Fruit fly (Drosophila melanogaster): ENCODE measurements around the gene rudhira.

The rudhira gene

DNA sequence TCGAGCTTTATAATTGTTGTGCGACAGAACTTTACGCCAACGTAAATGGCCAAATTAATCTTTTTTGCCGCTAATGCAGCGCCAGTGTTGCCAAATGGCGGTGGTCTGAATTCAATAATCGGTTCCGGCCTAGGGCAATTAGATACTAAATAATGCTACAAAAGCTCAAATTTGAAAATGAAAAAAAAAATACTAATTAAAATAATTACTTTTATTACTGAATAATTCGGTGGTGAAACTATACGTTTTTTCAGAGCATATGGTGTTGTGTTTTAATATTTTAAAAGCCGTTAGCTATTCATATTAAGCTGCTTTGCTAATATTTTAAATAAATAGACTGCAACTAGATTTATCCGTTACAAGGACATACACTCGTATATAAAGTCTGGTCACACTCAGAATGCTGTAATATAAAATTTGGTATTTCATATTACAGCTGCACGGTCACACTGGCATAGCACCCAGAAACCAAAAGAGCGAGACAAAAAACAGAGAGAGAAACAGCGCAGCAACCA, at the start of gene rudhira, which contains the start of gene CG1578 (continued):
- TF ChIP-seq trem (tag; optimal IDR thresholded peaks at IDR 0.05) (peak; percentile 24), onecut (GFP tag; IDR thresholded peaks at IDR 0.05) (peak; percentile 11; the same call in 1 of the 2 replicates), CG9932 (GFP tag; IDR thresholded peaks at IDR 0.05) (no peak), Gsc (GFP tag; IDR thresholded peaks at IDR 0.05) (no peak), CG4730 (GFP tag; IDR thresholded peaks at IDR 0.05) (no peak), CG6765 (GFP tag; optimal IDR thresholded peaks at IDR 0.05) (no peak), CG31441 (GFP tag; IDR thresholded peaks at IDR 0.05) (peak; percentile 33; the same call in 1 of the 2 replicates), Hmr (GFP tag; optimal IDR thresholded peaks at IDR 0.05) (peak; percentile 67), sc (optimal IDR thresholded peaks at IDR 0.05) (no peak), sc (GFP tag; optimal IDR thresholded peaks at IDR 0.05) (no peak), E2f2 (GFP tag; IDR thresholded peaks at IDR 0.05) (peak; percentile 58), Nf-YA (GFP tag; IDR thresholded peaks at IDR 0.05) (no peak), CG15601 (tag; optimal IDR thresholded peaks at IDR 0.05) (peak; percentile 40), Dbx (GFP tag; IDR thresholded peaks at IDR 0.05) (no peak), exex (tag; optimal IDR thresholded peaks at IDR 0.05) (peak; percentile 12), HHEX (GFP tag; optimal IDR thresholded peaks at IDR 0.05) (peak; percentile 8), Rx (GFP tag; IDR thresholded peaks at IDR 0.05) (no peak), Xbp1 (GFP tag; optimal IDR thresholded peaks at IDR 0.05) (peak; percentile 20), Med (GFP tag) (peak; percentile 80), CG14014 (GFP tag; IDR thresholded peaks at IDR 0.05) (no peak), ara (GFP tag; IDR thresholded peaks at IDR 0.05) (no peak), nom (GFP tag; optimal IDR thresholded peaks at IDR 0.05) (no peak), kay (GFP tag; optimal IDR thresholded peaks at IDR 0.05) (no peak), br (optimal IDR thresholded peaks at IDR 0.05) (no peak), luna (GFP tag; optimal IDR thresholded peaks at IDR 0.05) (no peak), Dp (GFP tag; optimal IDR thresholded peaks at IDR 0.05) (peak; percentile 54), CG13287 (GFP tag; IDR thresholded peaks at IDR 0.05; ENCODE audit: partially characterized antibody) (peak; percentile 12; the same call in 1 of the 2 replicates), CG5180 (GFP tag; optimal IDR thresholded peaks at IDR 0.05) (no peak), Optix (GFP tag; IDR thresholded peaks at IDR 0.05) (no peak), CG18599 (GFP tag; optimal IDR thresholded peaks at IDR 0.05) (no peak), prd (optimal IDR thresholded peaks at IDR 0.05) (no peak), prd (GFP tag; IDR thresholded peaks at IDR 0.05) (0 out of 3 replicates have a peak, but pooled peaks have one; percentile 12), fd3F (GFP tag; optimal IDR thresholded peaks at IDR 0.05) (no peak), disco-r (GFP tag; optimal IDR thresholded peaks at IDR 0.05) (no peak), CG2712 (tag; optimal IDR thresholded peaks at IDR 0.05) (no peak), bcd (GFP tag; optimal IDR thresholded peaks at IDR 0.05) (peak; percentile 34), CG8478 (optimal IDR thresholded peaks at IDR 0.05) (no peak), CG33557 (GFP tag; optimal IDR thresholded peaks at IDR 0.05) (no peak), CG1024 (GFP tag; IDR thresholded peaks at IDR 0.05) (no peak), Gug (GFP tag; IDR thresholded peaks at IDR 0.05) (no peak), nmo (GFP tag; optimal IDR thresholded peaks at IDR 0.05) (peak; percentile 47), Lim3 (GFP tag; IDR thresholded peaks at IDR 0.05) (no peak), CG3847 (GFP tag; IDR thresholded peaks at IDR 0.05) (0 out of 2 replicates have a peak, but pooled peaks have one; percentile 31), zfh1 (GFP tag; IDR thresholded peaks at IDR 0.05) (no peak), pho (GFP tag; optimal IDR thresholded peaks at IDR 0.05) (no peak), HLH54F (GFP tag; optimal IDR thresholded peaks at IDR 0.05) (no peak), CG4707 (GFP tag; optimal IDR thresholded peaks at IDR 0.05) (no peak), CG15696 (tag; optimal IDR thresholded peaks at IDR 0.05) (no peak), CG6175 (GFP tag; IDR thresholded peaks at IDR 0.05) (no peak), CG6254 (GFP tag; optimal IDR thresholded peaks at IDR 0.05) (no peak), CG15514 (GFP tag; optimal IDR thresholded peaks at IDR 0.05) (peak; percentile 73), Ravus (GFP tag; IDR thresholded peaks at IDR 0.05) (no peak)

Measured in whole organism, embryonic.